Fruit fly (Drosophila melanogaster) whole organism, embryonic: ENCODE data around the gene CG7402.

Source experiments
- Asciz ChIP-seq: fragments of 200-800 bp; sonication (Bioruptor generic); optimal IDR thresholded peaks from 2 replicates; lab custom pipeline; 2017; ENCODE audit warnings: missing biosample characterization, mild to moderate bottlenecking, missing genetic modification characterization, missing genetic modification reagents
- Atf-2 ChIP-seq: fragments of 200-800 bp; sonication (Bioruptor generic); optimal IDR thresholded peaks from 2 replicates; lab custom pipeline; 2016; ENCODE audit warnings: missing biosample characterization, missing genetic modification characterization
- B-H2 ChIP-seq: fragments of 200-800 bp; sonication (Bioruptor generic); optimal IDR thresholded peaks from 2 replicates; lab custom pipeline; 2018; ENCODE audit warnings: missing biosample characterization, mild to moderate bottlenecking, missing genetic modification characterization
- Bgb ChIP-seq: fragments of 200-800 bp; sonication (Bioruptor generic); IDR thresholded peaks from 2 replicates; pipeline ENCODE4 v1.3.6; 2022; ENCODE audit warnings: missing biosample characterization, missing genetic modification characterization; ENCODE audit not compliant: partially characterized antibody
- CG12071 ChIP-seq: fragments of 200-800 bp; sonication (Bioruptor generic); optimal IDR thresholded peaks from 3 replicates; lab custom pipeline; 2018; ENCODE audit warnings: missing biosample characterization, mild to moderate bottlenecking, missing genetic modification characterization
- CG12299 ChIP-seq: fragments of 200-800 bp; sonication (Bioruptor generic); optimal IDR thresholded peaks from 2 replicates; lab custom pipeline; 2018; ENCODE audit warnings: missing biosample characterization, mild to moderate bottlenecking, missing genetic modification characterization
- CG12769 ChIP-seq: fragments of 200-800 bp; sonication (Bioruptor generic); optimal IDR thresholded peaks from 2 replicates; lab custom pipeline; 2019; ENCODE audit warnings: missing biosample characterization, mild to moderate bottlenecking, missing genetic modification characterization, moderate library complexity
- CG13296 ChIP-seq: fragments of 200-800 bp; sonication (Bioruptor generic); optimal IDR thresholded peaks from 3 replicates; lab custom pipeline; 2018; ENCODE audit warnings: missing biosample characterization, mild to moderate bottlenecking, missing genetic modification characterization
- CG17361 ChIP-seq: fragments of 200-800 bp; sonication (Bioruptor generic); IDR thresholded peaks from 3 replicates; pipeline ENCODE4 v1.3.6; 2022; ENCODE audit warnings: missing biosample characterization, missing genetic modification characterization
- CG1792 ChIP-seq: fragments of 200-800 bp; sonication (Bioruptor generic); optimal IDR thresholded peaks from 2 replicates; lab custom pipeline; 2016; ENCODE audit warnings: missing biosample characterization, missing genetic modification characterization
- CG18764 ChIP-seq: fragments of 200-800 bp; sonication (Bioruptor generic); optimal IDR thresholded peaks from 3 replicates; lab custom pipeline; 2016; ENCODE audit warnings: missing biosample characterization, missing genetic modification characterization
- CG2712 ChIP-seq: fragments of 200-800 bp; optimal IDR thresholded peaks from 3 replicates; lab custom pipeline; 2019; ENCODE audit warnings: missing biosample characterization, mild to moderate bottlenecking, missing genetic modification characterization, moderate library complexity
- CG3281 ChIP-seq: fragments of 200-800 bp; sonication (Bioruptor generic); optimal IDR thresholded peaks from 3 replicates; lab custom pipeline; 2017; ENCODE audit warnings: missing biosample characterization, mild to moderate bottlenecking, missing genetic modification characterization
- CG4617 ChIP-seq: fragments of 200-800 bp; sonication (Bioruptor generic); optimal IDR thresholded peaks from 3 replicates; lab custom pipeline; 2016; ENCODE audit warnings: missing biosample characterization, missing genetic modification characterization, borderline replicate concordance
- CG6813 ChIP-seq: fragments of 200-800 bp; sonication (Bioruptor generic); optimal IDR thresholded peaks from 2 replicates; lab custom pipeline; 2017; ENCODE audit warnings: missing biosample characterization, missing genetic modification characterization, mild to moderate bottlenecking, moderate library complexity, missing genetic modification reagents
- CG9609 ChIP-seq: fragments of 200-800 bp; sonication (Bioruptor generic); optimal IDR thresholded peaks from 3 replicates; lab custom pipeline; 2016; ENCODE audit warnings: missing biosample characterization, missing genetic modification characterization
- CkIIα-i1 ChIP-seq: fragments of 200-800 bp; sonication (Bioruptor generic); IDR thresholded peaks from 2 replicates; pipeline ENCODE4 v1.3.6; 2022; ENCODE audit warnings: missing biosample characterization, missing genetic modification characterization
- Ets65A ChIP-seq: fragments of 200-800 bp; sonication (Bioruptor generic); peaks from one replicate; lab custom pipeline; 2016; ENCODE audit warnings: missing biosample characterization, missing genetic modification characterization
- GATAe ChIP-seq: fragments of 200-800 bp; sonication (Bioruptor generic); conservative IDR thresholded peaks from 2 replicates; pipeline ENCODE4 v1.3.6; 2022; ENCODE audit warnings: missing biosample characterization, missing genetic modification characterization
- H15 ChIP-seq: fragments of 200-800 bp; sonication (Bioruptor generic); IDR thresholded peaks from 3 replicates; pipeline ENCODE4 v1.3.6; 2022; ENCODE audit warnings: missing biosample characterization, missing genetic modification characterization
- HmgD ChIP-seq: fragments of 200-800 bp; sonication (Bioruptor generic); optimal IDR thresholded peaks from 3 replicates; lab custom pipeline; 2016; ENCODE audit warnings: missing biosample characterization, missing genetic modification characterization
- Myb ChIP-seq: fragments of 200-800 bp; sonication (Bioruptor generic); optimal IDR thresholded peaks from 2 replicates; lab custom pipeline; 2016; ENCODE audit warnings: missing biosample characterization, missing genetic modification characterization
- NC2β ChIP-seq: fragments of 200-800 bp; sonication (Bioruptor generic); optimal IDR thresholded peaks from 2 replicates; lab custom pipeline; 2016; ENCODE audit warnings: missing biosample characterization, missing genetic modification characterization
- Neu2 ChIP-seq: fragments of 200-800 bp; sonication (Bioruptor generic); optimal IDR thresholded peaks from 3 replicates; lab custom pipeline; 2016; ENCODE audit warnings: missing biosample characterization, missing genetic modification characterization, borderline replicate concordance
- Spps ChIP-seq: fragments of 200-800 bp; sonication (Bioruptor generic); optimal IDR thresholded peaks from 2 replicates; lab custom pipeline; 2018; ENCODE audit warnings: missing biosample characterization, mild to moderate bottlenecking, missing genetic modification characterization
- Taf1 ChIP-seq: fragments of 200-800 bp; sonication (Bioruptor generic); IDR thresholded peaks from 2 replicates; pipeline ENCODE4 v1.3.6; 2022; ENCODE audit warnings: missing biosample characterization, missing genetic modification characterization
- Usf ChIP-seq: fragments of 200-800 bp; sonication (Bioruptor generic); optimal IDR thresholded peaks from 2 replicates; lab custom pipeline; 2017; ENCODE audit warnings: missing genotype, missing biosample characterization, missing genetic modification characterization
- bab2 ChIP-seq: fragments of 200-800 bp; sonication (Bioruptor generic); optimal IDR thresholded peaks from 2 replicates; lab custom pipeline; 2016; ENCODE audit warnings: missing biosample characterization, missing genetic modification characterization
- caup ChIP-seq: fragments of 200-800 bp; sonication (Bioruptor generic); optimal IDR thresholded peaks from 3 replicates; lab custom pipeline; 2017; ENCODE audit warnings: missing biosample characterization, mild to moderate bottlenecking, missing genetic modification characterization, moderate library complexity; ENCODE audit not compliant: severe bottlenecking
- chinmo ChIP-seq: fragments of 200-800 bp; sonication (Bioruptor generic); IDR thresholded peaks from 4 replicates; pipeline ENCODE4 v1.3.6; 2022; ENCODE audit warnings: missing biosample characterization, missing genetic modification characterization; ENCODE audit not compliant: partially characterized antibody
- chm ChIP-seq: fragments of 200-800 bp; sonication (Bioruptor generic); IDR thresholded peaks from 2 replicates; pipeline ENCODE4 v1.3.6; 2022; ENCODE audit warnings: missing biosample characterization, missing genetic modification characterization
- corto ChIP-seq: fragments of 200-800 bp; sonication (Bioruptor generic); optimal IDR thresholded peaks from 2 replicates; lab custom pipeline; 2016; ENCODE audit warnings: missing biosample characterization, mild to moderate bottlenecking, missing genetic modification characterization, moderate library complexity
- exex ChIP-seq: fragments of 200-800 bp; sonication (Bioruptor generic); optimal IDR thresholded peaks from 4 replicates; lab custom pipeline; 2018; ENCODE audit warnings: missing biosample characterization, mild to moderate bottlenecking, missing genetic modification characterization, moderate library complexity
- jing ChIP-seq: fragments of 200-800 bp; sonication (Bioruptor generic); optimal IDR thresholded peaks from 2 replicates; lab custom pipeline; 2018; ENCODE audit warnings: missing biosample characterization, mild to moderate bottlenecking, missing genetic modification characterization
- lab ChIP-seq: fragments of 200-800 bp; sonication (Bioruptor generic); optimal IDR thresholded peaks from 3 replicates; lab custom pipeline; 2017; ENCODE audit warnings: missing biosample characterization, missing genetic modification characterization, mild to moderate bottlenecking, moderate library complexity, missing genetic modification reagents
- lilli ChIP-seq: fragments of 200-800 bp; sonication (Bioruptor generic); optimal IDR thresholded peaks from 3 replicates; lab custom pipeline; 2016; ENCODE audit warnings: missing biosample characterization, missing genetic modification characterization
- lov ChIP-seq, 2 experiments: fragments of 200-800 bp in 1 of 2; fragments of >200 bp in 1 of 2; sonication (Bioruptor generic) in 1 of 2; IDR thresholded peaks in 1 of 2; optimal IDR thresholded peaks in 1 of 2; 2 replicates in 1 of 2; 3 replicates in 1 of 2; pipeline versions ENCODE4 v1.3.6 to Lab custom; 2017 to 2022; ENCODE audit warnings: missing biosample characterization in 1 of 2, missing genetic modification characterization in 1 of 2
- mld ChIP-seq: fragments of 200-800 bp; sonication (Bioruptor generic); IDR thresholded peaks from 3 replicates; pipeline ENCODE4 v1.3.6; 2022; ENCODE audit warnings: missing biosample characterization, missing genetic modification characterization; ENCODE audit not compliant: partially characterized antibody
- nau ChIP-seq: fragments of 200-800 bp; sonication (Bioruptor generic); optimal IDR thresholded peaks from 3 replicates; lab custom pipeline; 2017; ENCODE audit warnings: missing biosample characterization, mild to moderate bottlenecking, missing genetic modification characterization, missing genetic modification reagents
- pita ChIP-seq: fragments of 200-800 bp; sonication (Bioruptor generic); optimal IDR thresholded peaks from 2 replicates; lab custom pipeline; 2017; ENCODE audit warnings: missing biosample characterization, mild to moderate bottlenecking, missing genetic modification characterization
- ro ChIP-seq: fragments of 200-800 bp; sonication (Bioruptor generic); IDR thresholded peaks from 2 replicates; pipeline ENCODE4 v1.3.6; 2022; ENCODE audit warnings: missing biosample characterization, missing genetic modification characterization
- row ChIP-seq: fragments of 200-800 bp; sonication (Bioruptor generic); IDR thresholded peaks from 3 replicates; pipeline ENCODE4 v1.3.6; 2022; ENCODE audit warnings: missing biosample characterization, missing genetic modification characterization
- run ChIP-seq: fragments of 200-800 bp; sonication (Bioruptor generic); optimal IDR thresholded peaks from 3 replicates; lab custom pipeline; 2018; ENCODE audit warnings: missing biosample characterization, mild to moderate bottlenecking, missing genetic modification characterization
- scrt ChIP-seq: fragments of 200-800 bp; sonication (Bioruptor generic); optimal IDR thresholded peaks from 2 replicates; lab custom pipeline; 2018; ENCODE audit warnings: missing biosample characterization, mild to moderate bottlenecking, missing genetic modification characterization, moderate library complexity
- sens ChIP-seq: fragments of 200-800 bp; sonication (Bioruptor generic); peaks from one replicate; lab custom pipeline; 2016; ENCODE audit warnings: missing biosample characterization, missing genetic modification characterization
- tna ChIP-seq: fragments of 200-800 bp; sonication (Bioruptor generic); IDR thresholded peaks from 2 replicates; pipeline ENCODE4 v1.3.6; 2022; ENCODE audit warnings: missing biosample characterization, missing genetic modification characterization; ENCODE audit not compliant: partially characterized antibody
- trem ChIP-seq: fragments of 200-800 bp; optimal IDR thresholded peaks from 3 replicates; lab custom pipeline; 2019; ENCODE audit warnings: missing biosample characterization, mild to moderate bottlenecking, missing genetic modification characterization, moderate library complexity
- ttk ChIP-seq: fragments of 200-800 bp; sonication (Bioruptor generic); IDR thresholded peaks from 2 replicates; pipeline ENCODE4 v2.1.2; 2022; ENCODE audit warnings: missing biosample characterization, missing genetic modification characterization
- wek ChIP-seq: fragments of 200-800 bp; sonication (Bioruptor generic); optimal IDR thresholded peaks from 3 replicates; lab custom pipeline; 2018; ENCODE audit warnings: missing biosample characterization, mild to moderate bottlenecking, missing genetic modification characterization, moderate library complexity
- zfh2 ChIP-seq: fragments of 200-800 bp; sonication (Bioruptor generic); optimal IDR thresholded peaks from 2 replicates; lab custom pipeline; 2016; ENCODE audit warnings: missing biosample characterization, missing genetic modification characterization

Gene CG7402

DNA sequence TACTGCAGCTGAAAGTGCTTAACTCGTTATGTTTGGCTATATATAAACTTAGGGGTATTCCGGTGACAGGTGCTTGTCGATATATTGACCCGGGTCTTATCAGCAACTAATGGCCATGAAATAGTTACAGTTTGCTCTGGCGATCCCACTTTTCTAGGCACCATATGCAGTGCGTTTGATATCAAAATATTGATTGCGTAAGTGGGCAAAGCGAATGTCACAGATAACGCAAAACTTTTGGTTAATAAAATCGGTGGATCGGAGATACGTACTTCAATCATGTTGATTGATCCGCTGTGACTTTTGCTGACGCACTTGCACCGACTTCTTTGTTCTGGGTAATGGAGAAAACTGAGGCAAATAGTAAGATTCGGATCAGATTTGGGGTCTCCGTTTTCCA is 17.1 kb downstream of the CG7402 start (continued):
- TF ChIP-seq tna (GFP tag; lab: Robert Waterston, UW) (no peak), caup (GFP tag; lab: Kevin White, UChicago) (no peak), CG1792 (no peak), Asciz (GFP tag; lab: Kevin White, UChicago) (no peak), CG9609 (no peak), CG12769 (tag; lab: Kevin White, UChicago) (peak; percentile 4), pita (no peak), ro (GFP tag; lab: Robert Waterston, UW) (no peak), wek (peak; percentile 81), trem (tag; lab: Kevin White, UChicago) (no peak), CG18764 (GFP tag; lab: Kevin White, UChicago) (no peak), exex (tag; lab: Kevin White, UChicago) (peak; percentile 23), lab (GFP tag; lab: Kevin White, UChicago) (peak; percentile 8), H15 (GFP tag; lab: Robert Waterston, UW) (0 out of 3 replicates have a peak, but pooled peaks have one; percentile 16), scrt (GFP tag; lab: Kevin White, UChicago) (no peak), CG12071 (GFP tag; lab: Kevin White, UChicago) (no peak), nau (GFP tag; lab: Kevin White, UChicago) (no peak), CG4617 (GFP tag; lab: Kevin White, UChicago) (no peak), lov (optimal IDR thresholded peaks at IDR 0.05; lab: Kevin White, UChicago) (no peak), lov (GFP tag; IDR thresholded peaks at IDR 0.05; lab: Robert Waterston, UW) (0 out of 3 replicates have a peak, but pooled peaks have one; percentile 33), CG17361 (GFP tag; lab: Robert Waterston, UW) (no peak), CG12299 (tag; lab: Kevin White, UChicago) (no peak), CG13296 (GFP tag; lab: Kevin White, UChicago) (no peak), B-H2 (GFP tag; lab: Kevin White, UChicago) (no peak), Atf-2 (GFP tag; lab: Kevin White, UChicago) (no peak), HmgD (GFP tag; lab: Kevin White, UChicago) (no peak), CG6813 (GFP tag; lab: Kevin White, UChicago) (no peak), jing (GFP tag; lab: Kevin White, UChicago) (no peak), Usf (GFP tag; lab: Kevin White, UChicago) (no peak), zfh2 (GFP tag; lab: Kevin White, UChicago) (no peak), run (tag; lab: Kevin White, UChicago) (no peak), Spps (tag; lab: Kevin White, UChicago) (no peak), corto (GFP tag; lab: Kevin White, UChicago) (no peak), Taf1 (no peak), row (GFP tag; lab: Robert Waterston, UW) (peak; percentile 15; the same call in 1 of the 3 replicates), Ets65A (no peak), NC2β (GFP tag; lab: Kevin White, UChicago) (no peak), chm (GFP tag; lab: Robert Waterston, UW) (no peak), GATAe (GFP tag; lab: Robert Waterston, UW) (peak; percentile 43; the same call in 1 of the 2 replicates), CG3281 (GFP tag; lab: Kevin White, UChicago) (no peak), Neu2 (GFP tag; lab: Kevin White, UChicago) (no peak), ttk (GFP tag; lab: Robert Waterston, UW) (no peak), chinmo (GFP tag; lab: Robert Waterston, UW) (peak; percentile 73; the same call in 1 of the 4 replicates), CG2712 (tag; lab: Kevin White, UChicago) (no peak), CkIIα-i1 (GFP tag; lab: Robert Waterston, UW) (no peak), mld (no peak), lilli (GFP tag; lab: Kevin White, UChicago) (peak; percentile 4), Myb (GFP tag; lab: Kevin White, UChicago) (no peak), Bgb (no peak), bab2 (GFP tag; lab: Kevin White, UChicago) (no peak), sens (no peak)
